Fruit fly (Drosophila melanogaster) whole organism, embryonic: Measurements from ENCODE around the gene Mybbp1A.

ENCODE experiments used
- Adf1 ChIP-seq: fragments of 200-800 bp; sonication (Bioruptor generic); IDR thresholded peaks from 2 replicates; pipeline ENCODE4 v1.3.6; 2022; ENCODE audit warnings: missing biosample characterization, missing genetic modification characterization
- Bdp1 ChIP-seq: fragments of 200-800 bp; sonication (Bioruptor generic); optimal IDR thresholded peaks from 3 replicates; lab custom pipeline; 2016; ENCODE audit warnings: missing biosample characterization, missing genetic modification characterization
- CG11398 ChIP-seq: fragments of 200-800 bp; sonication (Bioruptor generic); optimal IDR thresholded peaks from 2 replicates; lab custom pipeline; 2016; ENCODE audit warnings: missing biosample characterization, missing genetic modification characterization
- CG12155 ChIP-seq: fragments of 200-800 bp; sonication (Bioruptor generic); optimal IDR thresholded peaks from 3 replicates; lab custom pipeline; 2016; ENCODE audit warnings: missing biosample characterization, missing genetic modification characterization
- CG12659 ChIP-seq: fragments of 200-800 bp; sonication (Bioruptor generic); optimal IDR thresholded peaks from 3 replicates; lab custom pipeline; 2017; ENCODE audit warnings: mild to moderate bottlenecking, missing biosample characterization, missing genetic modification reagents, missing genetic modification characterization
- CG12744 ChIP-seq: fragments of 200-800 bp; sonication (Bioruptor generic); optimal IDR thresholded peaks from 2 replicates; lab custom pipeline; 2016; ENCODE audit warnings: missing biosample characterization, missing genetic modification characterization
- CG1529 ChIP-seq: fragments of 200-800 bp; sonication (Bioruptor generic); optimal IDR thresholded peaks from 3 replicates; lab custom pipeline; 2018; ENCODE audit warnings: missing biosample characterization, missing genetic modification characterization
- CG15696 ChIP-seq: fragments of 200-800 bp; sonication (Bioruptor generic); optimal IDR thresholded peaks from 2 replicates; lab custom pipeline; 2019; ENCODE audit warnings: missing biosample characterization, mild to moderate bottlenecking, missing genetic modification characterization, moderate library complexity
- CG1603 ChIP-seq: fragments of 200-800 bp; sonication (Bioruptor generic); optimal IDR thresholded peaks from 2 replicates; lab custom pipeline; 2019; ENCODE audit warnings: missing biosample characterization, mild to moderate bottlenecking, missing genetic modification characterization, moderate library complexity
- CG17328 ChIP-seq: fragments of 200-800 bp; sonication (Bioruptor generic); IDR thresholded peaks from 2 replicates; pipeline ENCODE4 v1.3.6; 2022; ENCODE audit warnings: missing biosample characterization, missing genetic modification characterization
- CG18619 ChIP-seq: fragments of 200-800 bp; sonication (Bioruptor generic); optimal IDR thresholded peaks from 3 replicates; lab custom pipeline; 2017; ENCODE audit warnings: missing biosample characterization, mild to moderate bottlenecking, missing genetic modification characterization
- CG2202 ChIP-seq: fragments of 200-800 bp; sonication (Bioruptor generic); optimal IDR thresholded peaks from 2 replicates; lab custom pipeline; 2018; ENCODE audit warnings: missing biosample characterization, mild to moderate bottlenecking, missing genetic modification characterization
- CG3407 ChIP-seq: fragments of 200-800 bp; sonication (Bioruptor generic); optimal IDR thresholded peaks from 2 replicates; lab custom pipeline; 2018; ENCODE audit warnings: missing biosample characterization, mild to moderate bottlenecking, missing genetic modification characterization
- CG4730 ChIP-seq: fragments of 200-800 bp; sonication (Bioruptor generic); IDR thresholded peaks from 2 replicates; pipeline ENCODE4 v1.3.6; 2022; ENCODE audit warnings: missing biosample characterization, missing genetic modification characterization
- CG6654 ChIP-seq: fragments of 200-800 bp; sonication (Bioruptor generic); optimal IDR thresholded peaks from 2 replicates; lab custom pipeline; 2017; ENCODE audit warnings: missing biosample characterization, mild to moderate bottlenecking, missing genetic modification characterization
- CG6683 ChIP-seq: fragments of 200-800 bp; sonication (Bioruptor generic); optimal IDR thresholded peaks from 2 replicates; lab custom pipeline; 2017; ENCODE audit warnings: missing biosample characterization, mild to moderate bottlenecking, missing genetic modification characterization, missing genetic modification reagents
- CG7987 ChIP-seq: fragments of 200-800 bp; sonication (Bioruptor generic); optimal IDR thresholded peaks from 2 replicates; lab custom pipeline; 2018; ENCODE audit warnings: missing biosample characterization, mild to moderate bottlenecking, missing genetic modification characterization, moderate library complexity
- CG8290 ChIP-seq, 3 experiments: fragments of 200-800 bp; sonication (Bioruptor generic); optimal IDR thresholded peaks; 2 replicates each; lab custom pipeline; 2016 to 2019; ENCODE audit warnings: missing biosample characterization in 3 of 3, missing genetic modification characterization in 3 of 3, mild to moderate bottlenecking in 2 of 3, moderate library complexity in 1 of 3
- CG8924 ChIP-seq: fragments of 200-800 bp; optimal IDR thresholded peaks from 3 replicates; lab custom pipeline; 2019; ENCODE audit warnings: missing biosample characterization, mild to moderate bottlenecking, missing genetic modification characterization, moderate library complexity
- CG9437 ChIP-seq: fragments of 200-800 bp; sonication (Bioruptor generic); optimal IDR thresholded peaks from 2 replicates; lab custom pipeline; 2018; ENCODE audit warnings: missing biosample characterization, mild to moderate bottlenecking, missing genetic modification characterization
- Dek ChIP-seq: fragments of 200-800 bp; sonication (Bioruptor generic); optimal IDR thresholded peaks from 3 replicates; lab custom pipeline; 2019; ENCODE audit warnings: missing biosample characterization, mild to moderate bottlenecking, missing genetic modification characterization, moderate library complexity
- H2.0 ChIP-seq: fragments of 200-800 bp; sonication (Bioruptor generic); IDR thresholded peaks from 2 replicates; pipeline ENCODE4 v1.3.6; 2022; ENCODE audit warnings: missing biosample characterization, missing genetic modification characterization
- Kr ChIP-seq: fragments of 200-800 bp; sonication (Bioruptor generic); optimal IDR thresholded peaks from 2 replicates; lab custom pipeline; 2017; ENCODE audit warnings: missing biosample characterization, mild to moderate bottlenecking, missing genetic modification characterization
- Lhr ChIP-seq: fragments of 200-800 bp; sonication (Bioruptor generic); optimal IDR thresholded peaks from 3 replicates; lab custom pipeline; 2017; ENCODE audit warnings: mild to moderate bottlenecking, missing biosample characterization, missing genetic modification reagents, missing genetic modification characterization
- MTF-1 ChIP-seq: fragments of 200-800 bp; sonication (Bioruptor generic); optimal IDR thresholded peaks from 2 replicates; lab custom pipeline; 2018; ENCODE audit warnings: missing biosample characterization, mild to moderate bottlenecking, missing genetic modification characterization, borderline replicate concordance
- NC2β ChIP-seq: fragments of 200-800 bp; sonication (Bioruptor generic); optimal IDR thresholded peaks from 2 replicates; lab custom pipeline; 2016; ENCODE audit warnings: missing biosample characterization, missing genetic modification characterization
- Poxn ChIP-seq: fragments of 200-800 bp; sonication (Bioruptor generic); IDR thresholded peaks from 2 replicates; pipeline ENCODE4 v1.3.6; 2022; ENCODE audit warnings: missing biosample characterization, missing genetic modification characterization
- ac ChIP-seq: fragments of 200-800 bp; sonication (Bioruptor generic); optimal IDR thresholded peaks from 3 replicates; lab custom pipeline; 2017; ENCODE audit warnings: missing biosample characterization, mild to moderate bottlenecking, missing genetic modification characterization
- bab2 ChIP-seq: fragments of 200-800 bp; sonication (Bioruptor generic); optimal IDR thresholded peaks from 2 replicates; lab custom pipeline; 2016; ENCODE audit warnings: missing biosample characterization, missing genetic modification characterization
- bsh ChIP-seq, 2 experiments: fragments of 200-800 bp; sonication (Bioruptor generic); optimal IDR thresholded peaks; 2 replicates each; lab custom pipeline; 2017 to 2018; ENCODE audit warnings: mild to moderate bottlenecking in 2 of 2, missing biosample characterization in 2 of 2, missing genetic modification characterization in 2 of 2, moderate library complexity in 1 of 2
- cg ChIP-seq: fragments of 200-800 bp; sonication (Bioruptor generic); optimal IDR thresholded peaks from 3 replicates; lab custom pipeline; 2019; ENCODE audit warnings: missing biosample characterization, mild to moderate bottlenecking, missing genetic modification characterization, moderate library complexity
- chm ChIP-seq: fragments of 200-800 bp; sonication (Bioruptor generic); IDR thresholded peaks from 2 replicates; pipeline ENCODE4 v1.3.6; 2022; ENCODE audit warnings: missing biosample characterization, missing genetic modification characterization
- ci ChIP-seq: fragments of 200-800 bp; sonication (Bioruptor generic); IDR thresholded peaks from 3 replicates; pipeline ENCODE4 v1.3.6; 2022; ENCODE audit warnings: missing biosample characterization, missing genetic modification characterization
- dmrt11E ChIP-seq: fragments of 200-800 bp; sonication (Bioruptor generic); optimal IDR thresholded peaks from 3 replicates; lab custom pipeline; 2018; ENCODE audit warnings: missing biosample characterization, mild to moderate bottlenecking, missing genetic modification characterization, moderate library complexity
- ftz-f1 ChIP-seq: fragments of 200-800 bp; sonication (Bioruptor generic); optimal IDR thresholded peaks from 2 replicates; lab custom pipeline; 2016; ENCODE audit warnings: missing biosample characterization, missing genetic modification characterization
- gsb-n ChIP-seq: fragments of 200-800 bp; sonication (Bioruptor generic); optimal IDR thresholded peaks from 3 replicates; lab custom pipeline; 2018; ENCODE audit warnings: missing biosample characterization, mild to moderate bottlenecking, missing genetic modification characterization
- h ChIP-seq: fragments of >200 bp; optimal IDR thresholded peaks from 2 replicates; lab custom pipeline; 2017
- ham ChIP-seq: fragments of 200-800 bp; sonication (Bioruptor generic); IDR thresholded peaks from 2 replicates; pipeline ENCODE4 v1.3.6; 2022; ENCODE audit warnings: missing biosample characterization, missing genetic modification characterization
- hth ChIP-seq: fragments of >200 bp; optimal IDR thresholded peaks from 2 replicates; lab custom pipeline; 2017; ENCODE audit warnings: inconsistent platforms
- insv ChIP-seq, 2 experiments: fragments of 200-800 bp; sonication (Bioruptor generic); optimal IDR thresholded peaks; 3 replicates each; lab custom pipeline; 2016 to 2018; ENCODE audit warnings: missing biosample characterization in 2 of 2, missing genetic modification characterization in 2 of 2
- klu ChIP-seq: fragments of 200-800 bp; sonication (Bioruptor generic); IDR thresholded peaks from 2 replicates; pipeline ENCODE4 v1.3.6; 2022; ENCODE audit warnings: missing biosample characterization, missing genetic modification characterization
- lmd ChIP-seq: fragments of 200-800 bp; sonication (Bioruptor generic); IDR thresholded peaks from 2 replicates; pipeline ENCODE4 v1.3.6; 2022; ENCODE audit warnings: missing biosample characterization, missing genetic modification characterization
- mirr ChIP-seq: fragments of 200-800 bp; sonication (Bioruptor generic); optimal IDR thresholded peaks from 3 replicates; lab custom pipeline; 2018; ENCODE audit warnings: missing biosample characterization, mild to moderate bottlenecking, missing genetic modification characterization
- nom ChIP-seq: fragments of 200-800 bp; sonication (Bioruptor generic); optimal IDR thresholded peaks from 2 replicates; lab custom pipeline; 2017; ENCODE audit warnings: missing biosample characterization, missing genetic modification characterization, mild to moderate bottlenecking, moderate library complexity, missing genetic modification reagents
- onecut ChIP-seq: fragments of 200-800 bp; sonication (Bioruptor generic); IDR thresholded peaks from 2 replicates; pipeline ENCODE4 v1.3.6; 2022; ENCODE audit warnings: missing biosample characterization, missing genetic modification characterization
- otp ChIP-seq: fragments of 200-800 bp; sonication (Bioruptor generic); IDR thresholded peaks from 3 replicates; pipeline ENCODE4, ENCODE4 v1.3.6; 2022; ENCODE audit warnings: missing biosample characterization, missing genetic modification characterization
- pzg ChIP-seq: fragments of 200-800 bp; sonication (Bioruptor generic); optimal IDR thresholded peaks from 3 replicates; lab custom pipeline; 2018; ENCODE audit warnings: missing biosample characterization, mild to moderate bottlenecking, missing genetic modification characterization, moderate library complexity
- tgo ChIP-seq: fragments of 200-800 bp; sonication (Bioruptor generic); IDR thresholded peaks from 3 replicates; pipeline ENCODE4 v1.3.6; 2022; ENCODE audit warnings: missing biosample characterization, missing genetic modification characterization
- unc-4 ChIP-seq: fragments of 200-800 bp; sonication (Bioruptor generic); IDR thresholded peaks from 2 replicates; pipeline ENCODE4 v1.3.6; 2022; ENCODE audit warnings: missing biosample characterization, missing genetic modification characterization; ENCODE audit not compliant: partially characterized antibody
- wek ChIP-seq: fragments of 200-800 bp; sonication (Bioruptor generic); optimal IDR thresholded peaks from 3 replicates; lab custom pipeline; 2018; ENCODE audit warnings: missing biosample characterization, mild to moderate bottlenecking, missing genetic modification characterization, moderate library complexity
- zen ChIP-seq: fragments of 200-800 bp; sonication (Bioruptor generic); optimal IDR thresholded peaks from 3 replicates; lab custom pipeline; 2018; ENCODE audit warnings: missing biosample characterization, mild to moderate bottlenecking, missing genetic modification characterization, moderate library complexity

Mybbp1A gene

dm6 chrX:581825-582224 is 47.7 kb upstream of the Mybbp1A start, which contains the start of gene vnd (continued):
- peak; percentile 52 for TF ChIP-seq CG3407 (GFP tag; lab: Kevin White, UChicago)
- no peak for TF ChIP-seq Bdp1 (GFP tag; lab: Kevin White, UChicago)
- TF ChIP-seq h (lab: Kevin White, UChicago): no peak
- no peak for TF ChIP-seq H2.0
- no peak for TF ChIP-seq Dek (tag; lab: Kevin White, UChicago)
- peak; percentile 64 for TF ChIP-seq dmrt11E (tag; lab: Kevin White, UChicago)
- peak; percentile 40 for TF ChIP-seq ac (GFP tag; lab: Kevin White, UChicago)
- no peak for TF ChIP-seq zen (tag; lab: Kevin White, UChicago)
- no peak for TF ChIP-seq Adf1 (GFP tag; lab: Robert Waterston, UW)
- TF ChIP-seq cg (GFP tag; lab: Kevin White, UChicago): peak; percentile 38
- no peak for TF ChIP-seq tgo
- no peak for TF ChIP-seq ftz-f1 (GFP tag; lab: Kevin White, UChicago)
- no peak for TF ChIP-seq CG11398 (GFP tag; lab: Kevin White, UChicago)
- peak; percentile 42 for TF ChIP-seq CG1603 (tag; lab: Kevin White, UChicago)
- TF ChIP-seq CG18619 (GFP tag; lab: Kevin White, UChicago): no peak
- TF ChIP-seq CG12155 (GFP tag; lab: Kevin White, UChicago): no peak
- TF ChIP-seq wek (GFP tag; lab: Kevin White, UChicago): peak; percentile 23
- 0 out of 2 replicates have a peak, but pooled peaks have one; percentile 13 for TF ChIP-seq onecut
- no peak for TF ChIP-seq klu (GFP tag; lab: Robert Waterston, UW)
- TF ChIP-seq gsb-n (tag; lab: Kevin White, UChicago): peak; percentile 26
- no peak for TF ChIP-seq pzg
- TF ChIP-seq unc-4 (GFP tag; lab: Robert Waterston, UW): no peak
- TF ChIP-seq Poxn: no peak
- no peak for TF ChIP-seq hth (lab: Kevin White, UChicago)
- peak; percentile 12 for TF ChIP-seq Lhr
- no peak for TF ChIP-seq CG8924
- no peak for TF ChIP-seq CG12659 (GFP tag; lab: Kevin White, UChicago)
- no peak for TF ChIP-seq lmd (GFP tag; lab: Robert Waterston, UW)
- peak; percentile 41 for TF ChIP-seq Kr (GFP tag; lab: Kevin White, UChicago)
- peak; percentile 31 for TF ChIP-seq bab2 (GFP tag; lab: Kevin White, UChicago)
- no peak for TF ChIP-seq CG4730 (GFP tag; lab: Robert Waterston, UW)
- TF ChIP-seq CG15696 (tag; lab: Kevin White, UChicago): peak; percentile 62
- TF ChIP-seq MTF-1 (GFP tag; lab: Kevin White, UChicago): no peak
- no peak for TF ChIP-seq CG12744
- no peak for TF ChIP-seq insv (GFP tag; optimal IDR thresholded peaks at IDR 0.05; lab: Kevin White, UChicago)
- TF ChIP-seq CG6654 (GFP tag; lab: Kevin White, UChicago): no peak
- TF ChIP-seq otp (GFP tag; lab: Robert Waterston, UW): no peak
- 0 out of 2 replicates have a peak, but pooled peaks have one; percentile 23 for TF ChIP-seq CG17328 (GFP tag; lab: Robert Waterston, UW)
- TF ChIP-seq NC2β (GFP tag; lab: Kevin White, UChicago): peak; percentile 15
- no peak for TF ChIP-seq CG7987 (GFP tag; lab: Kevin White, UChicago)
- TF ChIP-seq mirr (GFP tag; lab: Kevin White, UChicago): no peak
- peak; percentile 65 for TF ChIP-seq CG2202
- peak; percentile 18 for TF ChIP-seq CG1529 (GFP tag; lab: Kevin White, UChicago)
- TF ChIP-seq chm (GFP tag; lab: Robert Waterston, UW): peak; percentile 16; the same call in 1 of the 2 replicates
- TF ChIP-seq bsh (GFP tag; optimal IDR thresholded peaks at IDR 0.05; lab: Kevin White, UChicago): peak in 1 of 2 experiments; percentile 27
- no peak for TF ChIP-seq CG6683 (GFP tag; lab: Kevin White, UChicago)
- no peak for TF ChIP-seq CG9437
- TF ChIP-seq CG8290 (GFP tag; optimal IDR thresholded peaks at IDR 0.05; lab: Kevin White, UChicago): no peak
- peak in 1 of 2 experiments; percentile 47 for TF ChIP-seq CG8290 (tag; optimal IDR thresholded peaks at IDR 0.05; lab: Kevin White, UChicago)
- peak; percentile 16 for TF ChIP-seq nom (GFP tag; lab: Kevin White, UChicago)
- no peak for TF ChIP-seq ham
- TF ChIP-seq ci: 0 out of 3 replicates have a peak, but pooled peaks have one; percentile 39
